Worm (Caenorhabditis elegans) whole organism, L4 larva: ENCODE measurements around the gene C45G7.4.

Experiments
- F26F4.8 ChIP-seq: fragments of 200-800 bp; sonication (Bioruptor generic); conservative IDR thresholded peaks from 2 replicates; pipeline ENCODE4 v1.3.6; 2022; ENCODE audit warnings: missing genetic modification characterization, missing compliant biosample characterization
- R02D3.7 ChIP-seq: fragments of 150-350 bp; sonication (generic microtip); optimal IDR thresholded peaks from 3 replicates; lab custom pipeline; 2014; ENCODE audit warnings: missing biosample characterization, missing genetic modification characterization
- Y105C5A.15 ChIP-seq: fragments of 200-800 bp; sonication (Bioruptor generic); IDR thresholded peaks from 2 replicates; pipeline ENCODE4 v1.3.6; 2022; ENCODE audit warnings: missing genetic modification characterization, missing compliant biosample characterization
- Y5F2A.4 ChIP-seq: fragments of 200-800 bp; sonication (Bioruptor generic); optimal IDR thresholded peaks from 2 replicates; lab custom pipeline; 2018; ENCODE audit warnings: mild to moderate bottlenecking, missing genetic modification characterization, missing compliant biosample characterization
- Y75B8A.6 ChIP-seq: fragments of 200-800 bp; sonication (Bioruptor generic); IDR thresholded peaks from 2 replicates; pipeline ENCODE4 v1.3.6; 2022; ENCODE audit warnings: missing genetic modification reagents, missing genetic modification characterization, missing compliant biosample characterization
- ZK546.5 ChIP-seq, 2 experiments: sonication (generic microtip); optimal IDR thresholded peaks; 2 replicates each; lab custom pipeline; 2017; ENCODE audit warnings: missing biosample characterization in 2 of 2, missing genetic modification characterization in 2 of 2
- aha-1 ChIP-seq: fragments of 150-350 bp; peaks from one replicate; lab custom pipeline; 2014; ENCODE audit warnings: missing biosample characterization, missing genetic modification characterization
- ceh-28 ChIP-seq: fragments of 150-350 bp; optimal IDR thresholded peaks from 2 replicates; lab custom pipeline; 2014; ENCODE audit warnings: missing biosample characterization, missing genetic modification reagents, missing genetic modification characterization
- ctbp-1 ChIP-seq: fragments of 200-800 bp; sonication (Bioruptor generic); IDR thresholded peaks from 2 replicates; pipeline ENCODE4 v1.3.6; 2022; ENCODE audit warnings: missing genetic modification reagents, missing genetic modification characterization, missing compliant biosample characterization
- daf-8 ChIP-seq: fragments of 200-800 bp; sonication (Bioruptor generic); IDR thresholded peaks from 2 replicates; pipeline ENCODE4 v1.3.6; 2022; ENCODE audit warnings: missing genetic modification characterization, missing compliant biosample characterization
- dmd-8 ChIP-seq: fragments of 200-800 bp; sonication (Bioruptor generic); IDR thresholded peaks from 2 replicates; pipeline ENCODE4 v1.3.6; 2022; ENCODE audit warnings: missing genetic modification characterization, missing compliant biosample characterization
- dve-1 ChIP-seq: sonication (generic microtip); optimal IDR thresholded peaks from 2 replicates; lab custom pipeline; 2017; ENCODE audit warnings: antibody characterized with exemption, mild to moderate bottlenecking, missing genetic modification characterization, missing compliant biosample characterization; ENCODE audit not compliant: insufficient read depth
- fkh-10 ChIP-seq: fragments of 150-350 bp; optimal IDR thresholded peaks from 2 replicates; lab custom pipeline; 2014; ENCODE audit warnings: missing biosample characterization, missing genetic modification reagents, missing genetic modification characterization
- hlh-11 ChIP-seq: fragments of 200-800 bp; sonication (Bioruptor generic); optimal IDR thresholded peaks from 2 replicates; lab custom pipeline; 2018; ENCODE audit warnings: mild to moderate bottlenecking, missing genetic modification characterization, missing compliant biosample characterization
- hmg-1.1 ChIP-seq: fragments of 200-800 bp; sonication (Bioruptor generic); IDR thresholded peaks from 2 replicates; pipeline ENCODE4 v1.3.6; 2022; ENCODE audit warnings: missing genetic modification reagents, missing genetic modification characterization, missing compliant biosample characterization
- lim-7 ChIP-seq: fragments of 200-800 bp; sonication (Bioruptor generic); IDR thresholded peaks from 2 replicates; pipeline ENCODE4 v1.3.6; 2022; ENCODE audit warnings: missing genetic modification characterization, missing compliant biosample characterization
- lin-1 ChIP-seq: fragments of 200-800 bp; sonication (Bioruptor generic); IDR thresholded peaks from 2 replicates; pipeline ENCODE4 v1.3.6; 2022; ENCODE audit warnings: missing genetic modification reagents, missing genetic modification characterization, missing compliant biosample characterization
- lin-38 ChIP-seq: fragments of 200-800 bp; sonication (Bioruptor generic); IDR thresholded peaks from 2 replicates; pipeline ENCODE4 v1.3.6; 2022; ENCODE audit warnings: missing genetic modification reagents, missing genetic modification characterization, missing compliant biosample characterization
- mdt-29 ChIP-seq: fragments of 200-800 bp; sonication (Bioruptor generic); IDR thresholded peaks from 2 replicates; pipeline ENCODE4 v1.3.6; 2022; ENCODE audit warnings: missing genetic modification reagents, missing genetic modification characterization, missing compliant biosample characterization
- mes-2 ChIP-seq: sonication (generic microtip); optimal IDR thresholded peaks from 2 replicates; lab custom pipeline; 2016; ENCODE audit warnings: missing genotype, mild to moderate bottlenecking, missing genetic modification characterization, missing compliant biosample characterization; ENCODE audit not compliant: poor library complexity, severe bottlenecking
- nhr-11 ChIP-seq: fragments of 150-350 bp; optimal IDR thresholded peaks from 2 replicates; lab custom pipeline; 2014; ENCODE audit warnings: missing biosample characterization, missing genetic modification characterization
- nhr-28 ChIP-seq: fragments of 150-350 bp; optimal IDR thresholded peaks from 2 replicates; lab custom pipeline; 2014; ENCODE audit warnings: missing biosample characterization, missing genetic modification characterization
- nhr-41 ChIP-seq: fragments of 200-800 bp; sonication (Bioruptor generic); IDR thresholded peaks from 2 replicates; pipeline ENCODE4 v1.3.6; 2022; ENCODE audit warnings: missing genetic modification reagents, missing genetic modification characterization, missing compliant biosample characterization
- php-3 ChIP-seq: fragments of 200-800 bp; sonication (Bioruptor generic); IDR thresholded peaks from 2 replicates; pipeline ENCODE4 v1.3.6; 2022; ENCODE audit warnings: missing genetic modification reagents, missing genetic modification characterization, missing compliant biosample characterization
- saeg-2 ChIP-seq: fragments of 200-800 bp; sonication (Bioruptor generic); IDR thresholded peaks from 2 replicates; pipeline ENCODE4 v1.3.6; 2022; ENCODE audit warnings: missing genetic modification reagents, missing genetic modification characterization, missing compliant biosample characterization
- set-16 ChIP-seq: fragments of 200-800 bp; sonication (Bioruptor generic); IDR thresholded peaks from 2 replicates; pipeline ENCODE4 v1.3.6; 2022; ENCODE audit warnings: missing genetic modification reagents, missing genetic modification characterization, missing compliant biosample characterization
- snpc-4 ChIP-seq: fragments of 150-350 bp; optimal IDR thresholded peaks from 2 replicates; lab custom pipeline; 2014; ENCODE audit warnings: missing biosample characterization, missing genetic modification characterization
- unc-130 ChIP-seq: sonication (generic microtip); optimal IDR thresholded peaks from 2 replicates; lab custom pipeline; 2016; ENCODE audit warnings: missing genetic modification reagents, missing genetic modification characterization, missing compliant biosample characterization
- zag-1 ChIP-seq: fragments of 150-350 bp; optimal IDR thresholded peaks from 2 replicates; lab custom pipeline; 2014; ENCODE audit warnings: missing biosample characterization, missing genetic modification characterization
- zfp-2 ChIP-seq: sonication (generic microtip); optimal IDR thresholded peaks from 2 replicates; lab custom pipeline; 2016; ENCODE audit warnings: mild to moderate bottlenecking, missing genetic modification characterization, missing compliant biosample characterization

Gene C45G7.4

DNA sequence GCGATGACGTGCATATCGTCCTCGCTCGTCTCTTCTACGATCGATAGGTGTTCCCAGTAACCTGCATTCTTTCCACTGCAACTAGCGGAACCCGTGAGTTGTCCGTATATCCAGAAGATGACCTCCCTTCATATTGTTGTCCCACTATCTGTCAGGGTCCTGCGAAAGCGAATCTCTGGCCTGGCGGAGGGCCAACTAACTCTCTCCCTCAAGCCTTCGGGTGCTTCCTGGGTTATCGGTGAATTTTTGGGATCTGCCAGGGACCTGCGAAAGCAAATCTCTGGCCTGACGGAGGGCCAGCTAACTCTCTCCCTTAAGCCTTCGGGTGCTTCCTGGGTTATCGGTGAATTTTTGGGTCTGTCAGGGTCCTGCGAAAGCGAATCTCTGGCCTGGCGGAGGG is 35.6 kb upstream of the C45G7.4 start:
- peak; percentile 69 for TF ChIP-seq set-16
- peak; percentile 39; the same call in 1 of the 2 replicates for TF ChIP-seq lin-38 (GFP tag; lab: Robert Waterston, UW)
- TF ChIP-seq, all 104 proteins: peak for 2; not testable (repeated sequence) for 102

DNA sequence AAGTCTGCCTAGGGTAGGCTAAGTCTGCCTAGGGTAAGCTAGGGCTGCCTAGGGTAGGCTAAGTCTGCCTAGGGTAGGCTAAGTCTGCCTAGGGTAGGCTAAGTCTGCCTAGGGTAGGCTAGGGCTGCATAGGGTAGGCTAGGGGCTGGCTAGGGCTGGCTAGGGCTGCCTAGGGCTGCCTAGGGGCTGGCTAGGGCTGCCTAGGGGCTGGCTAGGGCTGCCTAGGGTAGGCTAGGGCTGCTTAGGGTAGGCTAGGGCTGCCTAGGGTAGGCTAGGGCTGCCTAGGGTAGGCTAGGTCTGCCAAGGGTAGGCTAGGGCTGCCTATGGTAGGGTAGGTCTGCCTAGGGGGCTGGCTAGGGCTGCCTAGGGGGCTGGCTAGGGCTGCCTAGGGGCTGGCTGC is 34.5 kb upstream of the C45G7.4 start:
- no peak for TF ChIP-seq daf-8 (GFP tag; lab: Robert Waterston, UW)
- TF ChIP-seq zag-1 (tag; lab: Kevin White, UChicago) = no peak
- no peak for TF ChIP-seq nhr-28 (tag; lab: Kevin White, UChicago)
- TF ChIP-seq hmg-1.1 (GFP tag; lab: Robert Waterston, UW) = no peak
- no peak for TF ChIP-seq Y75B8A.6 (GFP tag; lab: Robert Waterston, UW)
- TF ChIP-seq mdt-29 (GFP tag; lab: Robert Waterston, UW) = no peak
- no peak for TF ChIP-seq ZK546.5 (tag; optimal IDR thresholded peaks at IDR 0.05; lab: Kevin White, UChicago)
- 0 out of 2 replicates have a peak, but pooled peaks have one; percentile 28 for TF ChIP-seq saeg-2 (GFP tag; lab: Robert Waterston, UW)
- TF ChIP-seq hlh-11 (tag; lab: Kevin White, UChicago) = no peak
- TF ChIP-seq nhr-41 (GFP tag; lab: Robert Waterston, UW) = no peak
- TF ChIP-seq set-16 = peak; percentile 90
- TF ChIP-seq zfp-2 (tag; lab: Kevin White, UChicago) = no peak
- TF ChIP-seq aha-1 (tag; lab: Kevin White, UChicago) = no peak
- 0 out of 2 replicates have a peak, but pooled peaks have one; percentile 15 for TF ChIP-seq lin-38 (GFP tag; lab: Robert Waterston, UW)
- no peak for TF ChIP-seq mes-2 (tag; lab: Kevin White, UChicago)
- TF ChIP-seq F26F4.8 (GFP tag; lab: Robert Waterston, UW) = no peak
- TF ChIP-seq lim-7 (GFP tag; lab: Robert Waterston, UW) = 0 out of 2 replicates have a peak, but pooled peaks have one; percentile 3
- 0 out of 2 replicates have a peak, but pooled peaks have one; percentile 53 for TF ChIP-seq dmd-8
- TF ChIP-seq R02D3.7 (tag; lab: Kevin White, UChicago) = no peak
- TF ChIP-seq ceh-28 (tag; lab: Kevin White, UChicago) = no peak

DNA sequence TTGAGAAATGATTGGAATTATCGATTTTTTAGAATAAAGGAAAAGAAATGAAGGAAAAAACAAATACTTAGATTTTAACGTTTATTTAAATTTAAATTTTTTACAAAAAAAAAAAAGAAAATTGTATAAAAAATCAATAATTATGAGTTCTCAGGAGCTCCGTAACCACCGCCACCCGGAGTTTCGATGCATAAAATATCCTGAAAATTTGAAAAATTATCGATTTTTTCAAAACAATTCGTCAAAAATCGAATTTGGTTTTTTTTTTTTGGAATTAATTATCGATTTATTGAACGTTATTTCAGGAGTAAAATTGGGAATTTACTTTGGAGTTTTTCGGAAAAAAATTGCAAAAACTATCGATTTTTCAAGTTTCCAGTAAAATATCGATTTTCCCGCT is 33.4 kb upstream of the C45G7.4 start, which contains the start of gene Y38F2AR.10:
Gene Y38F2AR.10 (minus strand): TSS at position 101 of the 400 bp plus-strand sequence.
- no peak for TF ChIP-seq Y5F2A.4 (GFP tag; lab: Kevin White, UChicago)
- peak; percentile 43 for TF ChIP-seq ceh-28 (tag; lab: Kevin White, UChicago)
- no peak for TF ChIP-seq Y105C5A.15 (GFP tag; lab: Robert Waterston, UW)

DNA sequence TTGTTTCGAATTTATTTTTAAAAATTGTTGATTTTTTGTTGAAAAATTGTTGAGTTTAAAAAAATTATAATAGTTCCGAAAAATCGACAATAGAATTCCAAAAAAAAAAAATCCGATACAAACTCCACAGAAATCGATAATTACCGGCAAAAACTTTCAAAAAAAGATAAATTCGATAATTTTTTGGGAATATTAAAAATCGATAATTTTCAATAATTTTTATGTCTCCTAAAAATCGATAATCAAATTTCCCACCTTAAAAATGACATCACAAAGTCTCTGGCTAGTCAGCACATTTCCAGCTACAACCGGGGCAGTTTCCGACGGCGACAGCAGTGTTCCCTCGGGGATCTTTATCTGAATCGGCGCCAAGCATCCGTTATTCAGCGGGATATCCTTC is 32.1 kb upstream of the C45G7.4 start:
- TF ChIP-seq ceh-28 (tag; lab: Kevin White, UChicago) (peak; percentile 71), nhr-41 (GFP tag; lab: Robert Waterston, UW) (no peak), lin-1 (GFP tag; lab: Robert Waterston, UW) (no peak)

DNA sequence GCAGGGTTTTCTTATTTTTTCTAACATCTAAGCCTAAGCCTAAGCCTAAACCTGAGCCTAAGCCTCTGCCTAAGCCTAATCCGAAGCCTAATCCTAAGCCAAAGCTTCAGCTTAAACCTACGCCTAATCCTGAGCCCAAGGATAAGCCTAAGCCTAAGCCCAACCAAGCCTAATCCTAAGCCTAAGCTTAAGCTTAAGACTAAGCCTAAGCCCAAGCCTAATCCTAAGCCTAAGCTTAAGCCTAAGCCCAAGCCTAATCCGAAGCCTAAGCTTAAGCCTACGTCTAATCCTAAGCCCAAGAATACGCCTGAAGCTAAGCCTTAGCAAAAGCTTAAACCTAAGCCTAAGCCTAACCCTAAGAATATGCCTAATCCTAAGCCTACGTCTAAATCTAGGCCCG is 29.4 kb upstream of the C45G7.4 start:
- TF ChIP-seq ctbp-1 (GFP tag; lab: Robert Waterston, UW) = no peak
- no peak for TF ChIP-seq unc-130
- no peak for TF ChIP-seq snpc-4 (tag; lab: Kevin White, UChicago)
- no peak for TF ChIP-seq php-3 (GFP tag; lab: Robert Waterston, UW)
- TF ChIP-seq dve-1 (tag; lab: Kevin White, UChicago) = no peak
- TF ChIP-seq nhr-11 (tag; lab: Kevin White, UChicago) = no peak

DNA sequence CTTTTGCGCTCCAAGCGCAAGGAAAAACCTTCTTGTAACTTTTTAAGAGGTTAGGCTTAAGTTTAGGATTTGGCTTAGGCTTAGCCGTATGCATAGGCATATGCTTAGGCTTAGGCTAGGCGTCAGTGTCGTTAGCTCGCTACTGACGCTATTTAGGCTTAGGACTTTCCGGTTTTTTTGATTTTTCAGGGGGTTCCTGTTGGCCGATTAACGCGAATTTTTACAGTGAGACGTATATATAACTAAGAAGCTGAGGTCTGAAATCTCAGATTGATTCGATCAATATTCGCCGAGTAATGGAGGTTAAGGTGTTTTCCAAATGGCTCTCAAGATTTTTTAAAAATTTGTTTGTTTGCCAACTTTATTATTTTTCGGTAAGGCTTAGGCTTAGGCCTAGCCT is 25.1 kb upstream of the C45G7.4 start:
- TF ChIP-seq aha-1 (tag; lab: Kevin White, UChicago) (peak; percentile 92), fkh-10 (GFP tag; lab: Kevin White, UChicago) (no peak)
